Fruit fly (Drosophila melanogaster): Measurements from ENCODE around the gene Septin2.
A peak's percentile ranks its signal among the peaks of the same experiment; 100 is the strongest.

The Septin2 gene

DNA sequence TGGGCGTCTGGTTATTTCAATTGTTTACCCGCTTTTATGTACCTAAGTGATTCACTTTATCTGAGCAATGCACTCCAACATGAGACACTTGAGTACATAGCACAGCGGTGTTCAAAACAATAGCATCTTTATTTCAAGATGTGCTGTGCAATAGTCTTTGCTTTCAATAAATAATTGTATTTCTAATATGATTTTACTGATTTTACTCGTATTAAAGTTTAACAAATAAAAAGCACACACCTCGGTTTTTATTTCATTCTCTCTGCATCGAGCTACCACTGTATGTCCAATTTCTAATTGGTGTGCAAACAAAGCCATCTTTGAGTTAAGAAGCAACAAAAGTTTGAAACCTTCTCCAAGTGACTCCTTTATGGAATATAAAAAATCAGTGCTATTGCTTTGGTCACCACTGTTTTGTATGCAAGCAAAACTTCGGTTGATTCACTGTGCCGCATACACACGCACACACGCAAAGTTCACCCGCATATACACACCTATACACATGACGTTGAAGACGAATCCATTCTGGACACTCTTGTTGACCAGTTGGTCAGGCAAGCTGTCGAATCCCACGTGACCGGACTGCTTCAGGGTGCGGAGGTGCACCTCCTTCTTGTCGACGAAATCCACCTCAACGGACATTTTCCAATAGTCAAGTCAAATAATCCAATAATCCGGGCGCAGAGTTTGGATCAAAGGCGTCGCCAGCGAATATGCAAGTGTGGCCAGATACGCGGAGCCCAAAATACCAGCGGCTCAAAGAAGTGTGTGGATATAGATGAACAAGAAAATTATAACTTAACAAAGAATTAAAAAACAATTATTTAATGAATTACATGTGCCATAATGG is at the start of gene Septin2 (continued):
- TF ChIP-seq Ada2b (GFP tag; IDR thresholded peaks at IDR 0.05): peak; percentile 58; the same call in 1 of the 2 replicates
- TF ChIP-seq Xbp1 (GFP tag; optimal IDR thresholded peaks at IDR 0.05): peak; percentile 79
- TF ChIP-seq CG1792 (GFP tag; optimal IDR thresholded peaks at IDR 0.05): peak; percentile 61
- TF ChIP-seq Chrac-16 (GFP tag; optimal IDR thresholded peaks at IDR 0.05): peak; percentile 71
- TF ChIP-seq Max (GFP tag; optimal IDR thresholded peaks at IDR 0.05): peak; percentile 81
- 0 out of 4 replicates have a peak, but pooled peaks have one; percentile 28 for TF ChIP-seq chinmo (GFP tag; IDR thresholded peaks at IDR 0.05; ENCODE audit: partially characterized antibody)
- peak; percentile 53 for TF ChIP-seq CG8281 (tag; optimal IDR thresholded peaks at IDR 0.05)
- peak; percentile 59 for TF ChIP-seq unpg (GFP tag; optimal IDR thresholded peaks at IDR 0.05)
- TF ChIP-seq pan (optimal IDR thresholded peaks at IDR 0.05): no peak
- peak in 1 of 2 experiments; percentile 68 for TF ChIP-seq pan (GFP tag; optimal IDR thresholded peaks at IDR 0.05 in 1 of 2, IDR thresholded peaks at IDR 0.05 in 1 of 2)
- TF ChIP-seq ERR (GFP tag; optimal IDR thresholded peaks at IDR 0.05): no peak
- TF ChIP-seq cwo (GFP tag; optimal IDR thresholded peaks at IDR 0.05): peak; percentile 73
- TF ChIP-seq CG11696 (GFP tag; IDR thresholded peaks at IDR 0.05): peak; percentile 94
- TF ChIP-seq hth (optimal IDR thresholded peaks at IDR 0.05): no peak
- peak; percentile 44 for TF ChIP-seq Bdp1 (GFP tag; optimal IDR thresholded peaks at IDR 0.05)
- peak; percentile 89 for TF ChIP-seq CG9727 (GFP tag; optimal IDR thresholded peaks at IDR 0.05)
- TF ChIP-seq CG18619 (GFP tag; optimal IDR thresholded peaks at IDR 0.05): peak; percentile 80
- no peak for TF ChIP-seq pros (GFP tag; optimal IDR thresholded peaks at IDR 0.05)
- TF ChIP-seq Awh (GFP tag; IDR thresholded peaks at IDR 0.05): peak; percentile 51; the same call in 1 of the 2 replicates
- peak; percentile 53 for TF ChIP-seq Atf3 (GFP tag; optimal IDR thresholded peaks at IDR 0.05)
- peak; percentile 58 for TF ChIP-seq Side (GFP tag; optimal IDR thresholded peaks at IDR 0.05)
- TF ChIP-seq CHES-1-like (GFP tag; optimal IDR thresholded peaks at IDR 0.05): peak; percentile 66
- TF ChIP-seq CG34224 (GFP tag; IDR thresholded peaks at IDR 0.05; ENCODE audit: partially characterized antibody): no peak
- no peak for TF ChIP-seq Dll (GFP tag; IDR thresholded peaks at IDR 0.05; ENCODE audit: partially characterized antibody)
- no peak for TF ChIP-seq fru (optimal IDR thresholded peaks at IDR 0.05)
- TF ChIP-seq CG11093 (GFP tag; IDR thresholded peaks at IDR 0.05): peak; percentile 31; the same call in 1 of the 3 replicates
- TF ChIP-seq cato (GFP tag; optimal IDR thresholded peaks at IDR 0.05; ENCODE audit: borderline replicate concordance): peak; percentile 76
- TF ChIP-seq CG1602 (GFP tag; optimal IDR thresholded peaks at IDR 0.05): peak; percentile 73
- no peak for TF ChIP-seq eve (GFP tag; optimal IDR thresholded peaks at IDR 0.05)
- TF ChIP-seq CG15073 (GFP tag; optimal IDR thresholded peaks at IDR 0.05): peak; percentile 50
- no peak for TF ChIP-seq da (GFP tag; optimal IDR thresholded peaks at IDR 0.05)
- peak; percentile 49 for TF ChIP-seq trem (tag; optimal IDR thresholded peaks at IDR 0.05)
- TF ChIP-seq btn (GFP tag; optimal IDR thresholded peaks at IDR 0.05): peak; percentile 56
- peak in 1 of 2 experiments; percentile 62 for TF ChIP-seq Hr78 (GFP tag; optimal IDR thresholded peaks at IDR 0.05)
- peak; percentile 70 for TF ChIP-seq CG15696 (tag; optimal IDR thresholded peaks at IDR 0.05)
- TF ChIP-seq stc (GFP tag; IDR thresholded peaks at IDR 0.05): peak; percentile 71
- TF ChIP-seq ash1 (GFP tag; optimal IDR thresholded peaks at IDR 0.05): no peak
- peak; percentile 27 for TF ChIP-seq CG9609 (GFP tag; optimal IDR thresholded peaks at IDR 0.05)
- TF ChIP-seq CG17568 (GFP tag; optimal IDR thresholded peaks at IDR 0.05): peak; percentile 77
- TF ChIP-seq CG43689 (GFP tag; IDR thresholded peaks at IDR 0.05): no peak
- TF ChIP-seq gcm (GFP tag; optimal IDR thresholded peaks at IDR 0.05): peak; percentile 86
- TF ChIP-seq CG31224 (GFP tag; IDR thresholded peaks at IDR 0.05): no peak
- no peak for TF ChIP-seq sob (GFP tag; IDR thresholded peaks at IDR 0.05)
- peak; percentile 62 for TF ChIP-seq CG10147 (GFP tag; optimal IDR thresholded peaks at IDR 0.05)
- no peak for TF ChIP-seq yki (optimal IDR thresholded peaks at IDR 0.05)
- TF ChIP-seq Bgb (GFP tag; IDR thresholded peaks at IDR 0.05; ENCODE audit: partially characterized antibody): no peak
- TF ChIP-seq CG11456 (GFP tag; IDR thresholded peaks at IDR 0.05): peak; percentile 42; the same call in 1 of the 3 replicates
- TF ChIP-seq Dp (GFP tag; optimal IDR thresholded peaks at IDR 0.05): peak; percentile 25
- peak; percentile 14 for TF ChIP-seq Dip3 (GFP tag; optimal IDR thresholded peaks at IDR 0.05)
